Fruit fly (Drosophila melanogaster) whole organism, prepupa: Measurements from ENCODE around the gene p.
A peak's percentile ranks its signal among the peaks of the same experiment; 100 is the strongest.

Source experiments
- Blimp-1 ChIP-seq: fragments of 200-800 bp; sonication (Bioruptor generic); optimal IDR thresholded peaks from 3 replicates; lab custom pipeline; 2017; ENCODE audit warnings: missing biosample characterization, missing genetic modification characterization, mild to moderate bottlenecking, moderate library complexity, missing genetic modification reagents
- CG10669 ChIP-seq: fragments of 200-800 bp; sonication (Bioruptor generic); optimal IDR thresholded peaks from 3 replicates; lab custom pipeline; 2018; ENCODE audit warnings: missing biosample characterization, mild to moderate bottlenecking, missing genetic modification characterization, moderate library complexity
- CG11294 ChIP-seq: fragments of 200-800 bp; sonication (Bioruptor generic); IDR thresholded peaks from 2 replicates; pipeline ENCODE4 v1.3.6; 2022; ENCODE audit warnings: missing biosample characterization, missing genetic modification characterization
- CG11902 ChIP-seq: fragments of 200-800 bp; sonication (Bioruptor generic); optimal IDR thresholded peaks from 3 replicates; lab custom pipeline; 2016; ENCODE audit warnings: missing biosample characterization, missing genetic modification characterization
- CG15336 ChIP-seq: fragments of 200-800 bp; sonication (Bioruptor generic); IDR thresholded peaks from 2 replicates; pipeline ENCODE4 v1.3.6; 2022; ENCODE audit warnings: missing biosample characterization, missing genetic modification characterization
- CG1621 ChIP-seq: fragments of 200-800 bp; sonication (Bioruptor generic); optimal IDR thresholded peaks from 3 replicates; lab custom pipeline; 2018; ENCODE audit warnings: missing biosample characterization, mild to moderate bottlenecking, missing genetic modification characterization
- CG16779 ChIP-seq: fragments of 200-800 bp; sonication (Bioruptor generic); optimal IDR thresholded peaks from 3 replicates; lab custom pipeline; 2017; ENCODE audit warnings: missing biosample characterization, mild to moderate bottlenecking, missing genetic modification characterization
- CG3032 ChIP-seq: fragments of 200-800 bp; optimal IDR thresholded peaks from 2 replicates; lab custom pipeline; 2019; ENCODE audit warnings: missing biosample characterization, mild to moderate bottlenecking, missing genetic modification characterization, moderate library complexity
- CG31627 ChIP-seq: fragments of 200-800 bp; sonication (Bioruptor generic); optimal IDR thresholded peaks from 3 replicates; lab custom pipeline; 2016; ENCODE audit warnings: missing biosample characterization, missing genetic modification characterization
- CG32006 ChIP-seq: fragments of 200-800 bp; sonication (Bioruptor generic); optimal IDR thresholded peaks from 3 replicates; lab custom pipeline; 2017; ENCODE audit warnings: missing biosample characterization, mild to moderate bottlenecking, missing genetic modification characterization
- CG34406 ChIP-seq: fragments of 200-800 bp; sonication (Bioruptor generic); optimal IDR thresholded peaks from 3 replicates; lab custom pipeline; 2016; ENCODE audit warnings: missing biosample characterization, missing genetic modification characterization
- CG3919 ChIP-seq: fragments of 200-800 bp; sonication (Bioruptor generic); optimal IDR thresholded peaks from 3 replicates; lab custom pipeline; 2016; ENCODE audit warnings: missing biosample characterization, missing genetic modification characterization
- CG4318 ChIP-seq: fragments of 200-800 bp; sonication (Bioruptor generic); optimal IDR thresholded peaks from 3 replicates; lab custom pipeline; 2017; ENCODE audit warnings: missing biosample characterization, mild to moderate bottlenecking, missing genetic modification characterization
- CG6163 ChIP-seq: fragments of 200-800 bp; sonication (Bioruptor generic); IDR thresholded peaks from 3 replicates; pipeline ENCODE4 v1.3.6; 2022; ENCODE audit warnings: missing biosample characterization, missing genetic modification characterization
- CG6276 ChIP-seq: fragments of 200-800 bp; sonication (Bioruptor generic); optimal IDR thresholded peaks from 2 replicates; lab custom pipeline; 2017; ENCODE audit warnings: missing biosample characterization, mild to moderate bottlenecking, missing genetic modification characterization
- CG6792 ChIP-seq: fragments of 200-800 bp; sonication (Bioruptor generic); optimal IDR thresholded peaks from 3 replicates; lab custom pipeline; 2016; ENCODE audit warnings: missing biosample characterization, missing genetic modification characterization
- CG6808 ChIP-seq: fragments of 200-800 bp; sonication (Bioruptor generic); optimal IDR thresholded peaks from 3 replicates; lab custom pipeline; 2017; ENCODE audit warnings: missing biosample characterization, missing genetic modification characterization, mild to moderate bottlenecking, moderate library complexity, missing genetic modification reagents
- CG6854 ChIP-seq: fragments of 200-800 bp; sonication (Bioruptor generic); optimal IDR thresholded peaks from 2 replicates; lab custom pipeline; 2017; ENCODE audit warnings: missing biosample characterization, mild to moderate bottlenecking, missing genetic modification characterization
- CG7368 ChIP-seq: fragments of 200-800 bp; sonication (Bioruptor generic); optimal IDR thresholded peaks from 3 replicates; lab custom pipeline; 2016; ENCODE audit warnings: missing biosample characterization, missing genetic modification characterization
- CG8119 ChIP-seq: fragments of 200-800 bp; sonication (Bioruptor generic); IDR thresholded peaks from 3 replicates; pipeline ENCODE4 v1.3.6; 2022; ENCODE audit warnings: missing biosample characterization, missing genetic modification characterization
- CG8319 ChIP-seq: fragments of 200-800 bp; sonication (Bioruptor generic); optimal IDR thresholded peaks from 3 replicates; lab custom pipeline; 2016; ENCODE audit warnings: missing biosample characterization, missing genetic modification characterization
- CG8632 ChIP-seq: fragments of 200-800 bp; sonication (Bioruptor generic); optimal IDR thresholded peaks from 3 replicates; lab custom pipeline; 2016; ENCODE audit warnings: missing biosample characterization, missing genetic modification characterization
- CG9139 ChIP-seq: fragments of 200-800 bp; sonication (Bioruptor generic); optimal IDR thresholded peaks from 3 replicates; lab custom pipeline; 2017; ENCODE audit warnings: missing biosample characterization, mild to moderate bottlenecking, missing genetic modification characterization
- Eip75B ChIP-seq: fragments of 200-800 bp; sonication (Bioruptor generic); optimal IDR thresholded peaks from 3 replicates; lab custom pipeline; 2016; ENCODE audit warnings: missing biosample characterization, missing genetic modification characterization
- Eip78C ChIP-seq: fragments of 200-800 bp; sonication (Bioruptor generic); peaks from one replicate; lab custom pipeline; 2016; ENCODE audit warnings: missing biosample characterization, missing genetic modification characterization
- Eip93F ChIP-seq: fragments of 200-800 bp; sonication (Bioruptor generic); optimal IDR thresholded peaks from 2 replicates; lab custom pipeline; 2016; ENCODE audit warnings: missing biosample characterization, mild to moderate bottlenecking, missing genetic modification characterization
- Ets21C ChIP-seq: fragments of 200-800 bp; sonication (Bioruptor generic); optimal IDR thresholded peaks from 3 replicates; lab custom pipeline; 2016; ENCODE audit warnings: missing biosample characterization, missing genetic modification characterization
- Ets96B ChIP-seq: fragments of 200-800 bp; optimal IDR thresholded peaks from 2 replicates; lab custom pipeline; 2019; ENCODE audit warnings: missing biosample characterization, mild to moderate bottlenecking, missing genetic modification characterization, moderate library complexity
- Gug ChIP-seq: fragments of 200-800 bp; sonication (Bioruptor generic); IDR thresholded peaks from 2 replicates; pipeline ENCODE4 v1.3.6; 2022; ENCODE audit warnings: missing biosample characterization, missing genetic modification characterization
- Hr38 ChIP-seq: sonication (Bioruptor generic); optimal IDR thresholded peaks from 2 replicates; lab custom pipeline; 2016; ENCODE audit warnings: missing biosample characterization, missing genetic modification characterization
- Hr39 ChIP-seq: fragments of 200-800 bp; sonication (Bioruptor generic); optimal IDR thresholded peaks from 2 replicates; lab custom pipeline; 2016; ENCODE audit warnings: missing biosample characterization, missing genetic modification characterization
- Hr4 ChIP-seq: fragments of 200-800 bp; sonication (Bioruptor generic); optimal IDR thresholded peaks from 3 replicates; lab custom pipeline; 2016; ENCODE audit warnings: missing biosample characterization, missing genetic modification characterization
- Met ChIP-seq: fragments of 200-800 bp; sonication (Bioruptor generic); optimal IDR thresholded peaks from 3 replicates; lab custom pipeline; 2016; ENCODE audit warnings: missing biosample characterization, missing genetic modification characterization
- Smox ChIP-seq: fragments of 200-800 bp; sonication (Bioruptor generic); optimal IDR thresholded peaks from 3 replicates; lab custom pipeline; 2016; ENCODE audit warnings: missing biosample characterization, missing genetic modification characterization
- Sox102F ChIP-seq: fragments of 200-800 bp; sonication (Bioruptor generic); optimal IDR thresholded peaks from 2 replicates; lab custom pipeline; 2016; ENCODE audit warnings: missing biosample characterization, mild to moderate bottlenecking, missing genetic modification characterization
- Sox14 ChIP-seq: fragments of 200-800 bp; sonication (Bioruptor generic); optimal IDR thresholded peaks from 3 replicates; lab custom pipeline; 2016; ENCODE audit warnings: missing biosample characterization, missing genetic modification characterization
- Sox15 ChIP-seq: fragments of 200-800 bp; sonication (Bioruptor generic); optimal IDR thresholded peaks from 3 replicates; lab custom pipeline; 2016; ENCODE audit warnings: missing biosample characterization, missing genetic modification characterization
- achi ChIP-seq: fragments of 200-800 bp; sonication (Bioruptor generic); optimal IDR thresholded peaks from 3 replicates; lab custom pipeline; 2016; ENCODE audit warnings: missing biosample characterization, missing genetic modification characterization
- acj6 ChIP-seq: fragments of 200-800 bp; sonication (Bioruptor generic); optimal IDR thresholded peaks from 3 replicates; lab custom pipeline; 2016; ENCODE audit warnings: missing biosample characterization, missing genetic modification characterization
- cyc ChIP-seq: fragments of 200-800 bp; sonication (Bioruptor generic); optimal IDR thresholded peaks from 3 replicates; lab custom pipeline; 2016; ENCODE audit warnings: missing biosample characterization, missing genetic modification characterization
- dac ChIP-seq: fragments of 200-800 bp; sonication (Bioruptor generic); optimal IDR thresholded peaks from 2 replicates; lab custom pipeline; 2017; ENCODE audit warnings: missing biosample characterization, mild to moderate bottlenecking, missing genetic modification characterization
- dsx ChIP-seq: fragments of 200-800 bp; optimal IDR thresholded peaks from 3 replicates; lab custom pipeline; 2019; ENCODE audit warnings: missing biosample characterization, mild to moderate bottlenecking, missing genetic modification characterization, moderate library complexity; ENCODE audit not compliant: poor library complexity, severe bottlenecking
- esn ChIP-seq: fragments of 200-800 bp; sonication (Bioruptor generic); optimal IDR thresholded peaks from 2 replicates; lab custom pipeline; 2016; ENCODE audit warnings: missing biosample characterization, mild to moderate bottlenecking, missing genetic modification characterization, moderate library complexity
- fd59A ChIP-seq: fragments of 200-800 bp; sonication (Bioruptor generic); optimal IDR thresholded peaks from 2 replicates; lab custom pipeline; 2017; ENCODE audit warnings: missing biosample characterization, mild to moderate bottlenecking, missing genetic modification characterization, missing genetic modification reagents
- fd85E ChIP-seq: fragments of 200-800 bp; sonication (Bioruptor generic); optimal IDR thresholded peaks from 3 replicates; lab custom pipeline; 2016; ENCODE audit warnings: missing biosample characterization, missing genetic modification characterization
- fkh ChIP-seq: fragments of 200-800 bp; sonication (Bioruptor generic); optimal IDR thresholded peaks from 3 replicates; lab custom pipeline; 2017; ENCODE audit warnings: missing biosample characterization, mild to moderate bottlenecking, missing genetic modification characterization, moderate library complexity
- lz ChIP-seq: fragments of 200-800 bp; sonication (Bioruptor generic); optimal IDR thresholded peaks from 3 replicates; lab custom pipeline; 2016; ENCODE audit warnings: missing biosample characterization, missing genetic modification characterization
- net ChIP-seq: fragments of 200-800 bp; sonication (Bioruptor generic); optimal IDR thresholded peaks from 3 replicates; lab custom pipeline; 2016; ENCODE audit warnings: missing biosample characterization, missing genetic modification characterization
- salr ChIP-seq, 2 experiments: fragments of 200-800 bp; sonication (Bioruptor generic); optimal IDR thresholded peaks; 3 replicates each; lab custom pipeline; 2016 to 2018; ENCODE audit warnings: missing biosample characterization in 2 of 2, missing genetic modification characterization in 2 of 2, mild to moderate bottlenecking in 1 of 2
- spab ChIP-seq: fragments of 200-800 bp; sonication (Bioruptor generic); optimal IDR thresholded peaks from 2 replicates; lab custom pipeline; 2017; ENCODE audit warnings: missing biosample characterization, mild to moderate bottlenecking, missing genetic modification characterization, missing genetic modification reagents
- ss ChIP-seq, 2 experiments: fragments of 200-800 bp; sonication (Bioruptor generic); optimal IDR thresholded peaks; 2 replicates in 1 of 2; 3 replicates in 1 of 2; lab custom pipeline; 2017 to 2018; ENCODE audit warnings: mild to moderate bottlenecking in 2 of 2, missing biosample characterization in 2 of 2, missing genetic modification characterization in 2 of 2, moderate library complexity in 1 of 2
- topi ChIP-seq: fragments of 200-800 bp; sonication (Bioruptor generic); optimal IDR thresholded peaks from 3 replicates; lab custom pipeline; 2016; ENCODE audit warnings: missing biosample characterization, missing genetic modification characterization

The p gene

dm6 chr3R:8652731-8653130, 17.8 kb downstream of the p start, which contains the start of the genes Sys1 and Dhod:
Gene Sys1, plus strand, starts transcription at chr3R:8652821.
Gene Dhod, minus strand, starts transcription at chr3R:8652916.
- TF ChIP-seq CG11294 (GFP tag; lab: Robert Waterston, UW) (peak; percentile 53; the same call in 1 of the 2 replicates), CG8319 (peak; percentile 74), CG6808 (peak; percentile 15), acj6 (GFP tag; lab: Kevin White, UChicago) (peak; percentile 77), CG3032 (tag; lab: Kevin White, UChicago) (peak; percentile 53), Hr4 (GFP tag; lab: Kevin White, UChicago) (peak; percentile 84), lz (GFP tag; lab: Kevin White, UChicago) (peak; percentile 81), achi (GFP tag; lab: Kevin White, UChicago) (peak; percentile 73), Sox14 (peak; percentile 85), CG6792 (peak; percentile 65), CG4318 (GFP tag; lab: Kevin White, UChicago) (peak; percentile 32), ss (GFP tag; optimal IDR thresholded peaks at IDR 0.05; lab: Kevin White, UChicago) (peak in 1 of 2 experiments; percentile 15), fkh (no peak), fd59A (GFP tag; lab: Kevin White, UChicago) (no peak), Sox102F (GFP tag; lab: Kevin White, UChicago) (peak; percentile 81), CG6163 (GFP tag; lab: Robert Waterston, UW) (peak; percentile 69; the same call in 2 of the 3 replicates), net (peak; percentile 61), Hr38 (GFP tag; lab: Kevin White, UChicago) (peak; percentile 77), CG9139 (GFP tag; lab: Kevin White, UChicago) (no peak), Hr39 (GFP tag; lab: Kevin White, UChicago) (peak; percentile 86), Blimp-1 (GFP tag; lab: Kevin White, UChicago) (no peak), Ets21C (GFP tag; lab: Kevin White, UChicago) (peak; percentile 79), Ets96B (tag; lab: Kevin White, UChicago) (peak; percentile 54), CG1621 (tag; lab: Kevin White, UChicago) (peak; percentile 29), CG34406 (peak; percentile 63), dsx (GFP tag; lab: Kevin White, UChicago) (peak; percentile 25), cyc (peak; percentile 82), Eip75B (peak; percentile 75), spab (GFP tag; lab: Kevin White, UChicago) (no peak), CG16779 (no peak), fd85E (no peak), CG8119 (GFP tag; lab: Robert Waterston, UW) (peak; percentile 53; the same call in 1 of the 3 replicates), CG3919 (peak; percentile 81), CG8632 (peak; percentile 45), topi (GFP tag; lab: Kevin White, UChicago) (peak; percentile 79), CG6276 (GFP tag; lab: Kevin White, UChicago) (no peak), Eip93F (GFP tag; lab: Kevin White, UChicago) (no peak), Eip78C (GFP tag; lab: Kevin White, UChicago) (peak; percentile 89), CG11902 (peak; percentile 64), CG10669 (GFP tag; lab: Kevin White, UChicago) (peak; percentile 39), CG6854 (GFP tag; lab: Kevin White, UChicago) (no peak), Gug (GFP tag; lab: Robert Waterston, UW) (peak; percentile 67), dac (GFP tag; lab: Kevin White, UChicago) (peak; percentile 20), Smox (GFP tag; lab: Kevin White, UChicago) (peak; percentile 81), Sox15 (GFP tag; lab: Kevin White, UChicago) (peak; percentile 65), CG32006 (GFP tag; lab: Kevin White, UChicago) (peak; percentile 70), salr (GFP tag; optimal IDR thresholded peaks at IDR 0.05; lab: Kevin White, UChicago) (peak in 1 of 2 experiments; percentile 45), CG31627 (GFP tag; lab: Kevin White, UChicago) (peak; percentile 84), CG15336 (GFP tag; lab: Robert Waterston, UW) (peak; percentile 64), esn (GFP tag; lab: Kevin White, UChicago) (peak; percentile 85), CG7368 (GFP tag; lab: Kevin White, UChicago) (peak; percentile 69), Met (peak; percentile 79)
